Fruit fly (Drosophila melanogaster) Kc167 (cell line): ENCODE data around the gene Pink1.

Source experiments
- Myc ChIP-seq: fragments of >200 bp; optimal IDR thresholded peaks from 2 replicates; lab custom pipeline; 2017; ENCODE audit warnings: missing external identifiers
- Sin3A ChIP-seq: fragments of >200 bp; optimal IDR thresholded peaks from 2 replicates; lab custom pipeline; 2018; ENCODE audit warnings: missing external identifiers
- h ChIP-seq: fragments of >200 bp; optimal IDR thresholded peaks from 3 replicates; lab custom pipeline; 2018; ENCODE audit warnings: missing external identifiers
- insv ChIP-seq: fragments of >200 bp; optimal IDR thresholded peaks from 3 replicates; lab custom pipeline; 2018; ENCODE audit warnings: missing external identifiers
- psq ChIP-seq: fragments of >200 bp; optimal IDR thresholded peaks from 2 replicates; lab custom pipeline; 2017; ENCODE audit warnings: missing external identifiers
- ttk ChIP-seq: sonication (Bioruptor generic); optimal IDR thresholded peaks from 2 replicates; lab custom pipeline; 2017; ENCODE audit warnings: missing external identifiers

Gene Pink1

DNA sequence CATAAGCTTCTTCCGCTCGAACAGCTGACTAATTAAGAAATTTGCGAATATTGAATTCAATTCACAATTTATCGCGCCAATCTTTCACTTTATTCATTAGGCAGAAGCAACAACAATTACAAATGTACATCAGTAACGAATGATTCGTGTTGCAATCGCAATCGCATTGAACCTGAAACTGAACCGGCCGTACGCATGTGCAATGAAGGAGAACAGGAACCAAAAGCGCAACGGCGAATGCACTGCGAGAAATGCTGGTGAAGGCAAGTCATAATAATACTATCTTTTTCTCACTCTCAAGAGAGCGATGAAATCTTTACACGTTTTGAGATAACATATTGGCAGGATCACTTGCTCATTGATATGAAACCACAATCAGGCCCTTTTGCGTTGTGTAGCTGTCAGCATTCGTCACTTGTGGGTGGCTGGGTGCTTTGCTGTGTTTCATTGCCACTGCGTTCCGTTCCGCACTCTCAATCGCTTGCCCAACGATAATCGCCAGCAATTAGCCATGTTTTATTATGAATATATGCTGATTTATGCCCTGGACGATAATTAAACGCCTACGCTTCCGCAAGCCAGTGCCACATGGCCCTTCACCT lies 41.4 kb downstream of the Pink1 start:
- TF ChIP-seq h (lab: Kevin White, UChicago) (no peak), insv (lab: Kevin White, UChicago) (no peak), ttk (no peak), Myc (no peak), Sin3A (lab: Kevin White, UChicago) (no peak), psq (lab: Kevin White, UChicago) (no peak)

DNA sequence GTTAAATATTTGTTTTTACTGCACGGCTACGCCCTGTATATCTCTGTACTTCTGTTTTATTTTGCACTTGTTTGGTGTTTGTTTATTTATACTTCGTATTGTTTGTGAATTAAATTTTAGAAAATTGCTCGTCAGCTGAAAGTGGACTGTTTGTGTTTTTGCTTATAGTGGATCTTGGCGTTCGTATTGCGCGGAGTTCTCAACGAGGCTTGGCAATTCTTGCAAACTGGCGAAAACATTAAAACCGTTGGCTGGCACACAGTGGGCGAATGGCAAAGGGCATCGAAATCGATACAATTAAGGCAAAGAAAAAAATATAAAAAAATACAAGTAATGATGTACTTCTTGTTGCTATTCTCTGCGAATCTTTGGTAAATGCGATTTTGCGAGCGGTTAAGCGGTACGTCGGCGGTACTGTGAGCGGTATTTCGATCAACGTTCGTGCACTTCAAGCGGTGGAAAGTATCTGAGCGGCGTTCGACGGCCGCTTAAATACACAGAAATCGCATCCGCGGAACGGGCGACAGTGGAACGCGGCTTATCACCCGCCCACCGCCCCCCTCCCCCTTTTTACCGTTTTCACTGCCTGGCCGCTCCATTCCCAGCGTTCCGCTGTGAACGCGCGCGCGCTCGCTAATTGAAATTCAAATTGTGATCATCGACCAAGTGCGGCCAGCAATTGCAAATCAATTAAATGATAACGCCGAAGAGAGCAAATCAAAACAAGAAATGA lies 43.3 kb downstream of the Pink1 start:
- TF ChIP-seq h (lab: Kevin White, UChicago) (no peak), insv (lab: Kevin White, UChicago) (no peak), ttk (no peak), psq (lab: Kevin White, UChicago) (no peak), Myc (no peak), Sin3A (lab: Kevin White, UChicago) (no peak)

- TF ChIP-seq psq (lab: Kevin White, UChicago) (no peak), Sin3A (lab: Kevin White, UChicago) (no peak), insv (lab: Kevin White, UChicago) (no peak), Myc (no peak), ttk (no peak), h (lab: Kevin White, UChicago) (no peak)
Measured at dm6 chrX:6728597-6729158, 45.1 kb downstream of the Pink1 start.

dm6 chrX:6730600-6731259 lies 47.1 kb downstream of the Pink1 start:
- TF ChIP-seq Myc: no peak

DNA sequence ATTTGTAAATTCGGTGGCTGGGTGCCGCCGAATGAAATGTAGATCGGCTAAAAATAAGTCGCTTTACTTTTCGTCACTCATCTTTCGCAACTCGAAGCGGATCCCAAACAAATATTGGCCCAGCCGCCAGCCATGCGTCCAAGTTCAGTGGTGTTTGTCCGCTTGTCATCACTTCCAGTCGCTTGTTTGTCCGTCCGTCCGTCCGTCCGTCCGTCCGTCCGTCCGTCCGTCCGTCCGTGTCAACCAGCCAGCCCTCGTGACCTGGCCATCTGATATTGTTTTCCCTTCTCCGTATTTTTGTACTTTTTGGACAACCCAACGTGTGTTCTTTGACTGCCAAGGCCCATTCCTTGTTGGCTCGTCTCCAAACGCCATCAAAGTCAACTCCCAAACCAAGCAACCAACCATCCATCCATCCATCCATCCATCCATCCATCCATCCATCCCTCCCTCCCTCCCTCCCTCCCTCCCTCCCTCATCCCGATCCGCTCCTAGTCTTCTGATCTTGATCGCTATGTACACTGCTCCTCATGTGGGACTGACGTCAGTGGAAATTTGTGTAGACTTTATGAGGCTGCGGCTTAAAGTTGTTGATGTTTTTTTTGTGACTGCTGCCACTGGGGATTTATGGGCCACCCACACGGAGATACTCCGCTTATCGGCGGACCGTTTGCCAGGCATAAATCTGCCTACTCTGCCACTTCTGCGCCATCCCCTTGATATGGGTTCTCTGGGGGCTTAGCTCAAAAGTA lies 49.9 kb downstream of the Pink1 start:
- no peak for TF ChIP-seq Myc
